Worm (Caenorhabditis elegans): ENCODE measurements around the gene sar-1.

Gene sar-1

DNA sequence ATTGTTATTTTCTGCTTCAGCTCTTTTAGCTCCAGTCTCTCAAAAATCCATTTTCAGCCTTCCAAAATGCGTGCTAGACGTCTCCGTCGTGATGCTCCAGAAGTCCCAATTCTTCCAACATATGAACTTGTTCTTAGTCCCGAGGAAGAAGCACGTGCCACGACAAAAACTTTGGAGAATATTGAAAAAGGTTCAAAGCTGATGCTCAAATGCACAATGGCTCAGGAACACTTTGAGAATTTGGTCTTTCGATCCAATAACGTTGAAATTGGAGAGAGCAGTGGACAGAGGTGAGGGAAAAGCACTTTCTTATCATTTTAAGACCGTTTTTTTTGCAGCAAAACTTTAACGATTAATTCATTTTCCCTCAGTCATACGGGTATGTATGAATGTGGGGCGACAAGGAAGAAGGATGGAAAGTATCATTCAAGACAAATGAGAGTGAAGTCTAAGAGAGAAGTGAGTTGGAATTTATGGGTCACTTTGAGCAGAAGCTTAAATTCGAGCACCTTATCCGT is 49.5 kb upstream of the sar-1 start, which contains the start of gene igeg-1:
igeg-1 (plus strand) TSS at position 51 of the 518 bp plus-strand sequence.
- TF ChIP-seq sma-3 (GFP tag; optimal IDR thresholded peaks at IDR 0.05) (no peak), fos-1 (tag; optimal IDR thresholded peaks at IDR 0.05) (peak; percentile 67), gmeb-1 (tag; optimal IDR thresholded peaks at IDR 0.05) (no peak), unc-62 (GFP tag; optimal IDR thresholded peaks at IDR 0.05) (no peak), nhr-237 (tag; optimal IDR thresholded peaks at IDR 0.05) (no peak), lin-13 (GFP tag; optimal IDR thresholded peaks at IDR 0.05) (no peak), ztf-4 (tag; optimal IDR thresholded peaks at IDR 0.05) (no peak), C34F6.9 (tag; optimal IDR thresholded peaks at IDR 0.05) (no peak), crh-2 (tag; optimal IDR thresholded peaks at IDR 0.05) (peak; percentile 7), mab-5 (tag; optimal IDR thresholded peaks at IDR 0.05) (no peak), ama-1 (optimal IDR thresholded peaks at IDR 0.05) (no peak), skn-1 (tag; optimal IDR thresholded peaks at IDR 0.05) (no peak), ztf-11 (tag; optimal IDR thresholded peaks at IDR 0.05) (no peak), lin-11 (tag; optimal IDR thresholded peaks at IDR 0.05) (no peak), nhr-129 (tag; optimal IDR thresholded peaks at IDR 0.05) (no peak), sem-4 (tag; optimal IDR thresholded peaks at IDR 0.05) (no peak)

DNA sequence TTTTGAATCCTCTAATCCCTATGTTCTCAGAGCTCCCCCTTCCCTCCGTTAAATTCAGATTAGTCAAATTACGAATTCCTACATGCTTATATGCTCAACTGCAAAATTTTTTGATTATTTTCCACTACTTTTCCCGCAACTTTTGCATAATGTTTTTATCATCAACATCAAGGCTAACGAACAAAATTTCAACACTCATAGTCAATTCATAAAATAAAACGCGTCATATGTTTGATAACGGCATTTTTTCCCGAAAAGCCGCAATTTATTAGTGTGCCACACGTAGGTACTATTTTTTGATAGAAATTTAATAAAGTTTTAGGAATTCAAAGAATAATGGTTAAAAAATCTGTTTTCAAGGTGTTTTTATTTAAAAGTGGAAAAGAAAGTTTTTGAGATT is 46.0 kb upstream of the sar-1 start:
- TF ChIP-seq peb-1 (tag; optimal IDR thresholded peaks at IDR 0.05) (no peak), C34F6.9 (tag; optimal IDR thresholded peaks at IDR 0.05) (no peak), ztf-11 (tag; optimal IDR thresholded peaks at IDR 0.05) (no peak), mab-5 (tag; optimal IDR thresholded peaks at IDR 0.05) (no peak), nhr-23 (tag; optimal IDR thresholded peaks at IDR 0.05) (no peak), fos-1 (tag; optimal IDR thresholded peaks at IDR 0.05) (peak; percentile 67), elt-3 (tag; optimal IDR thresholded peaks at IDR 0.05) (no peak), gmeb-1 (tag; optimal IDR thresholded peaks at IDR 0.05) (peak; percentile 14), elt-1 (tag; optimal IDR thresholded peaks at IDR 0.05) (no peak), ztf-4 (tag; optimal IDR thresholded peaks at IDR 0.05) (no peak)

DNA sequence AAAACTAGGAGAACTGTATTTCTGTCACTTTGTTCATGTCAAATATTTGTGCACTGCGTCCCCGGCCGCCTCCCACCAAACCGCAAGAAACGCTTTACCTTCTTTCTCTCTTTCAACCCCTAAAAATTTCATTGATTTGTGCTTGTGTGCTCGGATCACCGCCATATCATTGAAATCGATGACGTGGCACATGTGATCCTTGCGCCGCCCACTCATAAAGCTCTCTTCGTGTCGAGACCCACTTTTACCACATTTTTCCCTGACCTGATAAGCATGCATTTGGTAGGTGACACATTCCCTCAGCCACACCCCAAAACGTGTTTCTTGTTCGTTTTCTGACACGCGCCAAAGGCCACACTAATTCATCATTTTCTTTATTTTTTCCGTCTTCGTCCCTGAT is 44.6 kb upstream of the sar-1 start:
- peak; percentile 39 for TF ChIP-seq F13H6.1 (tag; optimal IDR thresholded peaks at IDR 0.05)
- TF ChIP-seq nhr-129 (tag; optimal IDR thresholded peaks at IDR 0.05): no peak
- peak; percentile 9 for TF ChIP-seq fos-1 (tag; optimal IDR thresholded peaks at IDR 0.05)
- no peak for TF ChIP-seq unc-55 (GFP tag; optimal IDR thresholded peaks at IDR 0.05)
- TF ChIP-seq elt-1 (tag; optimal IDR thresholded peaks at IDR 0.05): no peak
- TF ChIP-seq ztf-11 (tag; optimal IDR thresholded peaks at IDR 0.05): no peak
- TF ChIP-seq crh-2 (tag; optimal IDR thresholded peaks at IDR 0.05): peak; percentile 51

DNA sequence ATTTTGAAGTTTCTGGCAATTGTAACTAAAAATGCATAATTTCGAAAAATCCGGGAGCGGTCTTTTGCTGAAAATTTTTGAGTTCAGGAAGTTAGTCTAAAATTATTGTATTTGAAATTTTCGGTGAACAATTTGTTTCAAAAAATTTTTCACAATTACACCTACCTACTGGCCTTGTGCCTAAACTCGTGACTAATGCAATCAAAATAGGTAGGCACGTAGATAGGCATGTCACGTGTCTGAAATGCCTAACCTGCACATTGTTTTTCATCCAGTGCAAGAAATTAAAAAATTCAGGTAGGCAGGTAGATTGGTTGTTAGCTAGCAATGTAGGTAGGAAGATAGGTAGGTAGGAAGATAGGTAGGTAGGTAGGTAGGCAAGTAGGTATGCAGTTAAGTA is 44.0 kb upstream of the sar-1 start:
- no peak for TF ChIP-seq zag-1 (tag; optimal IDR thresholded peaks at IDR 0.05)
- no peak for TF ChIP-seq elt-3 (tag; optimal IDR thresholded peaks at IDR 0.05)
- TF ChIP-seq ama-1 (optimal IDR thresholded peaks at IDR 0.05): no peak
- no peak for TF ChIP-seq C34F6.9 (tag; optimal IDR thresholded peaks at IDR 0.05)
- no peak for TF ChIP-seq nhr-10 (tag; optimal IDR thresholded peaks at IDR 0.05)
- TF ChIP-seq ztf-4 (tag; optimal IDR thresholded peaks at IDR 0.05): no peak
- TF ChIP-seq R02D3.7 (tag; optimal IDR thresholded peaks at IDR 0.05): no peak
- TF ChIP-seq nhr-21 (tag; optimal IDR thresholded peaks at IDR 0.05): no peak
- TF ChIP-seq unc-55 (GFP tag; optimal IDR thresholded peaks at IDR 0.05): no peak
- no peak for TF ChIP-seq mbf-1 (tag; optimal IDR thresholded peaks at IDR 0.05)
- TF ChIP-seq ceh-82 (tag; optimal IDR thresholded peaks at IDR 0.05): no peak
- TF ChIP-seq nhr-25 (tag; optimal IDR thresholded peaks at IDR 0.05): no peak
- no peak for TF ChIP-seq lsy-2 (tag; optimal IDR thresholded peaks at IDR 0.05)
- no peak for TF ChIP-seq blmp-1 (tag; optimal IDR thresholded peaks at IDR 0.05; ENCODE audit: insufficient read depth)
- TF ChIP-seq peb-1 (tag; optimal IDR thresholded peaks at IDR 0.05): no peak
- no peak for TF ChIP-seq nhr-11 (tag; optimal IDR thresholded peaks at IDR 0.05)
- TF ChIP-seq ZK546.5 (tag; optimal IDR thresholded peaks at IDR 0.05): no peak
- no peak for TF ChIP-seq sma-9 (GFP tag; optimal IDR thresholded peaks at IDR 0.05)
- no peak for TF ChIP-seq sma-9 (tag; optimal IDR thresholded peaks at IDR 0.05)
- TF ChIP-seq nhr-12 (tag; optimal IDR thresholded peaks at IDR 0.05): no peak
- TF ChIP-seq nhr-6 (tag; optimal IDR thresholded peaks at IDR 0.05): no peak
